Fruit fly (Drosophila melanogaster) S2 (cell line): Measurements from ENCODE around the gene Lim3.

Experiments used
- CG8478 ChIP-seq: fragments of >200 bp; optimal IDR thresholded peaks from 2 replicates; lab custom pipeline; 2018
- CTCF ChIP-seq, 2 experiments: fragments of >200 bp; optimal IDR thresholded peaks; 2 replicates each; lab custom pipeline; 2018

dm6 chr2L:19136735-19137134 is 28.5 kb upstream of the Lim3 start:
- no peak for TF ChIP-seq CG8478 (lab: Kevin White, UChicago)
- no peak for TF ChIP-seq CTCF (optimal IDR thresholded peaks at IDR 0.05; lab: Kevin White, UChicago)
